Worm (Caenorhabditis elegans): Measurements from ENCODE around the gene H12I13.1.

The H12I13.1 gene

ce11 chrII:6046023-6046631, 20.8 kb downstream of the H12I13.1 start:
- TF ChIP-seq sma-9 (GFP tag; optimal IDR thresholded peaks at IDR 0.05) = no peak
- TF ChIP-seq sma-9 (tag; optimal IDR thresholded peaks at IDR 0.05) = no peak
- peak; percentile 60 for TF ChIP-seq nhr-25 (tag; optimal IDR thresholded peaks at IDR 0.05)
- no peak for TF ChIP-seq nhr-237 (tag; optimal IDR thresholded peaks at IDR 0.05)
- no peak for TF ChIP-seq nhr-77 (tag; optimal IDR thresholded peaks at IDR 0.05)
- TF ChIP-seq crh-2 (tag; optimal IDR thresholded peaks at IDR 0.05) = peak; percentile 2
- peak; percentile 44 for TF ChIP-seq C34F6.9 (tag; optimal IDR thresholded peaks at IDR 0.05)
- TF ChIP-seq Y55F3AM.14 (GFP tag; optimal IDR thresholded peaks at IDR 0.05) = no peak
- peak; percentile 15 for TF ChIP-seq fos-1 (tag; optimal IDR thresholded peaks at IDR 0.05)
- peak; percentile 17 for TF ChIP-seq sem-4 (tag; optimal IDR thresholded peaks at IDR 0.05)
- peak; percentile 17 for TF ChIP-seq unc-55 (GFP tag; optimal IDR thresholded peaks at IDR 0.05)
- peak; percentile 2 for TF ChIP-seq F13H6.1 (tag; optimal IDR thresholded peaks at IDR 0.05)
- no peak for TF ChIP-seq ama-1 (optimal IDR thresholded peaks at IDR 0.05)
- TF ChIP-seq nhr-21 (tag; optimal IDR thresholded peaks at IDR 0.05) = no peak
- peak in 1 of 2 experiments; percentile 26 for TF ChIP-seq lsy-2 (tag; optimal IDR thresholded peaks at IDR 0.05)
- TF ChIP-seq lin-13 (GFP tag; optimal IDR thresholded peaks at IDR 0.05) = peak; percentile 15
- no peak for TF ChIP-seq nhr-129 (tag; optimal IDR thresholded peaks at IDR 0.05)
- TF ChIP-seq blmp-1 (tag; optimal IDR thresholded peaks at IDR 0.05; ENCODE audit: insufficient read depth) = peak; percentile 45

DNA sequence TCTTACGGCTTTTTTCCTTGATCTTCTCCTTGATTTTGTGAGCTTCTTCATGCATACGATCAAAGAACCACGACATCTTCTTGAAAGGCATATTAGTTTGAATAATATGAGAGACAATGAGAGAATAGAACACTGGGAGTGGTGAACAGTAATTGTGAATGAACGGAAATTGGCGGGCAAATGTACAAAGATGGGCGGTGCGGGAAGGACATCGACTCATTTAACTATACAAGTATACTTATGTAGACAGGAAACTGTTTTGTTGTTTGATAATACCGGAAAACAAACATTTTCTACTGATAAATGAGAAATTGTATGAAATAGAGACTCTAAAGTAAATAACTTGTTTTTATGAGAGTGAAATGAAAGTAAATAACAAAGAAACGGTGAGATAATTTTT, 21.9 kb downstream of the H12I13.1 start, which contains the start of gene R12C12.5:
Gene R12C12.5 (minus strand): TSS at position 101 of the 400 bp plus-strand sequence.
- no peak for TF ChIP-seq lin-11 (tag; optimal IDR thresholded peaks at IDR 0.05)
- no peak for TF ChIP-seq nhr-21 (tag; optimal IDR thresholded peaks at IDR 0.05)
- TF ChIP-seq nhr-23 (tag; optimal IDR thresholded peaks at IDR 0.05) = no peak
- TF ChIP-seq zag-1 (tag; optimal IDR thresholded peaks at IDR 0.05) = no peak

- no peak for TF ChIP-seq peb-1 (tag; optimal IDR thresholded peaks at IDR 0.05)
- no peak for TF ChIP-seq lin-39 (tag; optimal IDR thresholded peaks at IDR 0.05)
- no peak for TF ChIP-seq snpc-4 (tag; optimal IDR thresholded peaks at IDR 0.05)
- no peak for TF ChIP-seq sem-4 (tag; optimal IDR thresholded peaks at IDR 0.05)
- no peak for TF ChIP-seq lsy-2 (tag; optimal IDR thresholded peaks at IDR 0.05)
- no peak for TF ChIP-seq dmd-4 (tag; optimal IDR thresholded peaks at IDR 0.05)
These were observed 23.8 kb downstream of the H12I13.1 start, which contains the start of gene R12C12.10 for ce11 chrII:6043166-6043565. R12C12.10 (minus strand) TSS chrII:6043266.

ce11 chrII:6031106-6031505, 35.9 kb downstream of the H12I13.1 start, which contains the start of gene frpr-16:
frpr-16 (minus strand) TSS chrII:6031206.
- no peak for TF ChIP-seq elt-1 (tag; optimal IDR thresholded peaks at IDR 0.05)
- no peak for TF ChIP-seq ama-1 (optimal IDR thresholded peaks at IDR 0.05)
- no peak for TF ChIP-seq elt-3 (tag; optimal IDR thresholded peaks at IDR 0.05)
- TF ChIP-seq unc-39 (tag; optimal IDR thresholded peaks at IDR 0.05) = no peak
- TF ChIP-seq snpc-4 (tag; optimal IDR thresholded peaks at IDR 0.05) = no peak
- TF ChIP-seq unc-62 (GFP tag; optimal IDR thresholded peaks at IDR 0.05) = no peak
- no peak for TF ChIP-seq C34F6.9 (tag; optimal IDR thresholded peaks at IDR 0.05)
- no peak for TF ChIP-seq zag-1 (tag; optimal IDR thresholded peaks at IDR 0.05)
- TF ChIP-seq ztf-11 (tag; optimal IDR thresholded peaks at IDR 0.05) = no peak
- no peak for TF ChIP-seq lin-11 (tag; optimal IDR thresholded peaks at IDR 0.05)

ce11 chrII:6028594-6029141, 38.3 kb downstream of the H12I13.1 start:
- TF ChIP-seq lsy-2 (tag; optimal IDR thresholded peaks at IDR 0.05) (peak in 1 of 2 experiments; percentile 37), blmp-1 (tag; optimal IDR thresholded peaks at IDR 0.05; ENCODE audit: insufficient read depth) (no peak), dmd-4 (tag; optimal IDR thresholded peaks at IDR 0.05) (no peak), ama-1 (optimal IDR thresholded peaks at IDR 0.05) (no peak), peb-1 (tag; optimal IDR thresholded peaks at IDR 0.05) (no peak), ztf-11 (tag; optimal IDR thresholded peaks at IDR 0.05) (no peak), nhr-237 (tag; optimal IDR thresholded peaks at IDR 0.05) (no peak), gmeb-1 (tag; optimal IDR thresholded peaks at IDR 0.05) (no peak), sma-3 (GFP tag; optimal IDR thresholded peaks at IDR 0.05) (no peak), Y55F3AM.14 (GFP tag; optimal IDR thresholded peaks at IDR 0.05) (no peak), ceh-82 (tag; optimal IDR thresholded peaks at IDR 0.05) (no peak), C34F6.9 (tag; optimal IDR thresholded peaks at IDR 0.05) (peak; percentile 27), nhr-129 (tag; optimal IDR thresholded peaks at IDR 0.05) (peak; percentile 80), skn-1 (tag; optimal IDR thresholded peaks at IDR 0.05) (no peak), unc-39 (tag; optimal IDR thresholded peaks at IDR 0.05) (no peak), mab-5 (tag; optimal IDR thresholded peaks at IDR 0.05) (peak; percentile 6), elt-3 (tag; optimal IDR thresholded peaks at IDR 0.05) (no peak), nhr-6 (tag; optimal IDR thresholded peaks at IDR 0.05) (no peak), nhr-25 (tag; optimal IDR thresholded peaks at IDR 0.05) (no peak), elt-1 (tag; optimal IDR thresholded peaks at IDR 0.05) (no peak), ceh-16 (tag; optimal IDR thresholded peaks at IDR 0.05) (no peak), nhr-77 (tag; optimal IDR thresholded peaks at IDR 0.05) (no peak), sma-9 (GFP tag; optimal IDR thresholded peaks at IDR 0.05) (peak; percentile 54), sma-9 (tag; optimal IDR thresholded peaks at IDR 0.05) (no peak), nhr-11 (tag; optimal IDR thresholded peaks at IDR 0.05) (no peak), nhr-23 (tag; optimal IDR thresholded peaks at IDR 0.05) (no peak), R02D3.7 (tag; optimal IDR thresholded peaks at IDR 0.05) (no peak), sem-4 (tag; optimal IDR thresholded peaks at IDR 0.05) (no peak), nhr-10 (tag; optimal IDR thresholded peaks at IDR 0.05) (no peak), lin-13 (GFP tag; optimal IDR thresholded peaks at IDR 0.05) (no peak), lin-11 (tag; optimal IDR thresholded peaks at IDR 0.05) (no peak), lin-39 (tag; optimal IDR thresholded peaks at IDR 0.05) (no peak), nhr-21 (tag; optimal IDR thresholded peaks at IDR 0.05) (no peak)

All from whole organism, L2 larva.